Fruit fly (Drosophila melanogaster) whole organism, embryonic: Measurements from ENCODE around the gene sordd2.

Source experiments
- Aef1 ChIP-seq: fragments of 200-800 bp; sonication (Bioruptor generic); IDR thresholded peaks from 3 replicates; pipeline ENCODE4 v1.3.6; 2022; ENCODE audit warnings: missing biosample characterization, missing genetic modification characterization
- B-H2 ChIP-seq: fragments of 200-800 bp; sonication (Bioruptor generic); optimal IDR thresholded peaks from 2 replicates; lab custom pipeline; 2018; ENCODE audit warnings: missing biosample characterization, mild to moderate bottlenecking, missing genetic modification characterization
- CG10209 ChIP-seq: fragments of 200-800 bp; sonication (Bioruptor generic); optimal IDR thresholded peaks from 3 replicates; lab custom pipeline; 2017; ENCODE audit warnings: missing biosample characterization, mild to moderate bottlenecking, missing genetic modification characterization, missing genetic modification reagents
- CG10267 ChIP-seq: fragments of 200-800 bp; sonication (Bioruptor generic); optimal IDR thresholded peaks from 2 replicates; lab custom pipeline; 2018; ENCODE audit warnings: missing biosample characterization, mild to moderate bottlenecking, missing genetic modification characterization, moderate library complexity
- CG10543 ChIP-seq: fragments of 200-800 bp; sonication (Bioruptor generic); optimal IDR thresholded peaks from 3 replicates; lab custom pipeline; 2017; ENCODE audit warnings: missing biosample characterization, mild to moderate bottlenecking, missing genetic modification characterization, moderate library complexity
- CG11723 ChIP-seq: fragments of 200-800 bp; sonication (Bioruptor generic); optimal IDR thresholded peaks from 2 replicates; lab custom pipeline; 2017; ENCODE audit warnings: missing biosample characterization, mild to moderate bottlenecking, missing genetic modification characterization
- CG12391 ChIP-seq: fragments of 200-800 bp; sonication (Bioruptor generic); optimal IDR thresholded peaks from 3 replicates; lab custom pipeline; 2018; ENCODE audit warnings: missing biosample characterization, mild to moderate bottlenecking, missing genetic modification characterization, moderate library complexity
- CG14014 ChIP-seq: fragments of 200-800 bp; sonication (Bioruptor generic); IDR thresholded peaks from 2 replicates; pipeline ENCODE4 v1.3.6; 2022; ENCODE audit warnings: missing biosample characterization, missing genetic modification characterization
- CG15073 ChIP-seq: fragments of 200-800 bp; sonication (Bioruptor generic); optimal IDR thresholded peaks from 2 replicates; lab custom pipeline; 2016; ENCODE audit warnings: missing biosample characterization, missing genetic modification characterization
- CG15269 ChIP-seq: fragments of 200-800 bp; sonication (Bioruptor generic); optimal IDR thresholded peaks from 2 replicates; lab custom pipeline; 2018; ENCODE audit warnings: missing biosample characterization, mild to moderate bottlenecking, missing genetic modification characterization, moderate library complexity
- CG15696 ChIP-seq: fragments of 200-800 bp; sonication (Bioruptor generic); optimal IDR thresholded peaks from 2 replicates; lab custom pipeline; 2019; ENCODE audit warnings: missing biosample characterization, mild to moderate bottlenecking, missing genetic modification characterization, moderate library complexity
- CG16813 ChIP-seq: fragments of 200-800 bp; sonication (Bioruptor generic); IDR thresholded peaks from 3 replicates; pipeline ENCODE4 v1.3.6; 2022; ENCODE audit warnings: missing biosample characterization, missing genetic modification characterization; ENCODE audit not compliant: partially characterized antibody
- CG17385 ChIP-seq: fragments of 200-800 bp; sonication (Bioruptor generic); optimal IDR thresholded peaks from 3 replicates; lab custom pipeline; 2018; ENCODE audit warnings: missing biosample characterization, mild to moderate bottlenecking, missing genetic modification characterization
- CG17912 ChIP-seq: fragments of 200-800 bp; sonication (Bioruptor generic); optimal IDR thresholded peaks from 2 replicates; lab custom pipeline; 2018; ENCODE audit warnings: missing biosample characterization, mild to moderate bottlenecking, missing genetic modification characterization
- CG18619 ChIP-seq: fragments of 200-800 bp; sonication (Bioruptor generic); optimal IDR thresholded peaks from 3 replicates; lab custom pipeline; 2017; ENCODE audit warnings: missing biosample characterization, mild to moderate bottlenecking, missing genetic modification characterization
- CG18764 ChIP-seq: fragments of 200-800 bp; sonication (Bioruptor generic); optimal IDR thresholded peaks from 3 replicates; lab custom pipeline; 2016; ENCODE audit warnings: missing biosample characterization, missing genetic modification characterization
- CG30020 ChIP-seq: fragments of 200-800 bp; optimal IDR thresholded peaks from 2 replicates; lab custom pipeline; 2019; ENCODE audit warnings: missing biosample characterization, mild to moderate bottlenecking, missing genetic modification characterization, moderate library complexity
- CG3995 ChIP-seq: fragments of 200-800 bp; sonication (Bioruptor generic); optimal IDR thresholded peaks from 3 replicates; lab custom pipeline; 2016; ENCODE audit warnings: missing biosample characterization, missing genetic modification characterization
- CG4404 ChIP-seq: fragments of 200-800 bp; sonication (Bioruptor generic); IDR thresholded peaks from 2 replicates; pipeline ENCODE4 v1.3.6; 2022; ENCODE audit warnings: missing biosample characterization, missing genetic modification characterization
- CG7271 ChIP-seq: fragments of 200-800 bp; sonication (Bioruptor generic); optimal IDR thresholded peaks from 2 replicates; lab custom pipeline; 2018; ENCODE audit warnings: missing biosample characterization, mild to moderate bottlenecking, missing genetic modification characterization, moderate library complexity
- CG7556 ChIP-seq: fragments of 200-800 bp; sonication (Bioruptor generic); optimal IDR thresholded peaks from 2 replicates; lab custom pipeline; 2017; ENCODE audit warnings: missing biosample characterization, mild to moderate bottlenecking, missing genetic modification characterization
- CG7839 ChIP-seq: fragments of 200-800 bp; sonication (Bioruptor generic); optimal IDR thresholded peaks from 3 replicates; lab custom pipeline; 2018; ENCODE audit warnings: missing biosample characterization, mild to moderate bottlenecking, missing genetic modification characterization, moderate library complexity
- CG8290 ChIP-seq, 3 experiments: fragments of 200-800 bp; sonication (Bioruptor generic); optimal IDR thresholded peaks; 2 replicates each; lab custom pipeline; 2016 to 2019; ENCODE audit warnings: missing biosample characterization in 3 of 3, missing genetic modification characterization in 3 of 3, mild to moderate bottlenecking in 2 of 3, moderate library complexity in 1 of 3
- Dip3 ChIP-seq: fragments of 200-800 bp; sonication (Bioruptor generic); optimal IDR thresholded peaks from 3 replicates; lab custom pipeline; 2016; ENCODE audit warnings: missing biosample characterization, missing genetic modification characterization
- Dref ChIP-seq: fragments of 200-800 bp; sonication (Bioruptor generic); IDR thresholded peaks from 2 replicates; pipeline ENCODE4 v1.3.6; 2022; ENCODE audit warnings: missing biosample characterization, missing genetic modification characterization
- ERR ChIP-seq: fragments of 200-800 bp; sonication (Bioruptor generic); optimal IDR thresholded peaks from 2 replicates; lab custom pipeline; 2016; ENCODE audit warnings: missing biosample characterization, missing genetic modification characterization
- GATAe ChIP-seq: fragments of 200-800 bp; sonication (Bioruptor generic); conservative IDR thresholded peaks from 2 replicates; pipeline ENCODE4 v1.3.6; 2022; ENCODE audit warnings: missing biosample characterization, missing genetic modification characterization
- HLH54F ChIP-seq: fragments of 200-800 bp; sonication (Bioruptor generic); optimal IDR thresholded peaks from 3 replicates; lab custom pipeline; 2016; ENCODE audit warnings: missing biosample characterization, missing genetic modification characterization
- Hey ChIP-seq: fragments of 200-800 bp; sonication (Bioruptor generic); optimal IDR thresholded peaks from 3 replicates; lab custom pipeline; 2018; ENCODE audit warnings: missing biosample characterization, mild to moderate bottlenecking, missing genetic modification characterization
- Hr78 ChIP-seq, 2 experiments: fragments of 200-800 bp in 1 of 2; fragments of >200 bp in 1 of 2; sonication (Bioruptor generic) in 1 of 2; optimal IDR thresholded peaks; 2 replicates each; lab custom pipeline; 2017 to 2019; ENCODE audit warnings: missing biosample characterization in 2 of 2, missing genetic modification characterization in 2 of 2, mild to moderate bottlenecking in 1 of 2, moderate library complexity in 1 of 2
- ab ChIP-seq: fragments of 200-800 bp; sonication (Bioruptor generic); optimal IDR thresholded peaks from 2 replicates; lab custom pipeline; 2016; ENCODE audit warnings: missing biosample characterization, missing genetic modification characterization
- caup ChIP-seq: fragments of 200-800 bp; sonication (Bioruptor generic); optimal IDR thresholded peaks from 3 replicates; lab custom pipeline; 2017; ENCODE audit warnings: missing biosample characterization, mild to moderate bottlenecking, missing genetic modification characterization, moderate library complexity; ENCODE audit not compliant: severe bottlenecking
- chn ChIP-seq: fragments of 200-800 bp; sonication (Bioruptor generic); optimal IDR thresholded peaks from 2 replicates; lab custom pipeline; 2016; ENCODE audit warnings: missing biosample characterization, missing genetic modification characterization
- da ChIP-seq: fragments of 200-800 bp; sonication (Bioruptor generic); optimal IDR thresholded peaks from 2 replicates; lab custom pipeline; 2016; ENCODE audit warnings: missing biosample characterization, missing genetic modification characterization
- eve ChIP-seq, 2 experiments: fragments of >200 bp; optimal IDR thresholded peaks; 2 replicates each; lab custom pipeline; 2017; ENCODE audit warnings: missing biosample characterization in 2 of 2, missing genetic modification characterization in 2 of 2
- grau ChIP-seq: fragments of 200-800 bp; optimal IDR thresholded peaks from 3 replicates; lab custom pipeline; 2019; ENCODE audit warnings: missing biosample characterization, mild to moderate bottlenecking, missing genetic modification characterization, moderate library complexity
- h ChIP-seq: fragments of >200 bp; optimal IDR thresholded peaks from 2 replicates; lab custom pipeline; 2017
- lola ChIP-seq, 3 experiments: fragments of >200 bp in 2 of 3; fragments of 200-800 bp in 1 of 3; sonication (Bioruptor generic) in 1 of 3; optimal IDR thresholded peaks; 2 replicates each; lab custom pipeline; 2017 to 2019; ENCODE audit warnings: missing biosample characterization in 3 of 3, missing genetic modification characterization in 3 of 3, mild to moderate bottlenecking in 1 of 3, moderate library complexity in 1 of 3
- mirr ChIP-seq: fragments of 200-800 bp; sonication (Bioruptor generic); optimal IDR thresholded peaks from 3 replicates; lab custom pipeline; 2018; ENCODE audit warnings: missing biosample characterization, mild to moderate bottlenecking, missing genetic modification characterization
- peb ChIP-seq: fragments of 200-800 bp; sonication (Bioruptor generic); IDR thresholded peaks from 2 replicates; pipeline ENCODE4 v1.3.6; 2022; ENCODE audit warnings: missing biosample characterization, missing genetic modification characterization
- pros ChIP-seq: fragments of 200-800 bp; sonication (Bioruptor generic); optimal IDR thresholded peaks from 3 replicates; lab custom pipeline; 2019; ENCODE audit warnings: missing biosample characterization, mild to moderate bottlenecking, missing genetic modification characterization, moderate library complexity
- pum ChIP-seq: fragments of 200-800 bp; sonication (Bioruptor generic); optimal IDR thresholded peaks from 2 replicates; lab custom pipeline; 2016; ENCODE audit warnings: missing biosample characterization, missing genetic modification characterization
- repo ChIP-seq: fragments of 200-800 bp; sonication (Bioruptor generic); optimal IDR thresholded peaks from 2 replicates; lab custom pipeline; 2016; ENCODE audit warnings: missing biosample characterization, missing genetic modification characterization
- sens ChIP-seq: fragments of 200-800 bp; sonication (Bioruptor generic); peaks from one replicate; lab custom pipeline; 2016; ENCODE audit warnings: missing biosample characterization, missing genetic modification characterization
- so ChIP-seq: fragments of 200-800 bp; sonication (Bioruptor generic); IDR thresholded peaks from 3 replicates; pipeline ENCODE4 v1.3.6; 2022; ENCODE audit warnings: missing biosample characterization, missing genetic modification characterization
- stc ChIP-seq: fragments of 200-800 bp; sonication (Bioruptor generic); IDR thresholded peaks from 2 replicates; pipeline ENCODE4 v1.3.6; 2022; ENCODE audit warnings: missing biosample characterization, missing genetic modification characterization

Gene sordd2

dm6 chrX:15812615-15812995 lies 13.6 kb upstream of the sordd2 start (continued):
- TF ChIP-seq caup (GFP tag; lab: Kevin White, UChicago) (no peak), sens (GFP tag; lab: Kevin White, UChicago) (peak; percentile 68), CG18764 (GFP tag; lab: Kevin White, UChicago) (no peak), eve (GFP tag; optimal IDR thresholded peaks at IDR 0.05; lab: Kevin White, UChicago) (peak in 1 of 2 experiments; percentile 14), CG18619 (GFP tag; lab: Kevin White, UChicago) (no peak), ERR (GFP tag; lab: Kevin White, UChicago) (no peak), CG3995 (GFP tag; lab: Kevin White, UChicago) (no peak), Aef1 (no peak), h (lab: Kevin White, UChicago) (no peak), CG7271 (tag; lab: Kevin White, UChicago) (no peak), CG7839 (tag; lab: Kevin White, UChicago) (no peak), Hr78 (GFP tag; optimal IDR thresholded peaks at IDR 0.05; lab: Kevin White, UChicago) (no peak), Dip3 (GFP tag; lab: Kevin White, UChicago) (no peak), CG12391 (no peak), CG30020 (tag; lab: Kevin White, UChicago) (no peak), lola (GFP tag; optimal IDR thresholded peaks at IDR 0.05; lab: Kevin White, UChicago) (peak in 1 of 3 experiments; percentile 22), CG16813 (GFP tag; lab: Robert Waterston, UW) (no peak), ab (GFP tag; lab: Kevin White, UChicago) (no peak)
- TF ChIP-seq, all 482 proteins: peak for 4

- TF ChIP-seq peb (GFP tag; lab: Robert Waterston, UW), result no peak
- no peak for TF ChIP-seq grau (tag; lab: Kevin White, UChicago)
- TF ChIP-seq CG17912 (GFP tag; lab: Kevin White, UChicago), result no peak
- peak; percentile 61 for TF ChIP-seq Aef1
- TF ChIP-seq CG15073 (GFP tag; lab: Kevin White, UChicago), result no peak
- no peak for TF ChIP-seq CG7556 (GFP tag; lab: Kevin White, UChicago)
- TF ChIP-seq pros (GFP tag; lab: Kevin White, UChicago), result peak; percentile 66
- no peak for TF ChIP-seq CG15269 (tag; lab: Kevin White, UChicago)
- TF ChIP-seq B-H2 (GFP tag; lab: Kevin White, UChicago), result peak; percentile 12
- no peak for TF ChIP-seq HLH54F
- TF ChIP-seq CG30020 (tag; lab: Kevin White, UChicago), result no peak
- TF ChIP-seq CG10267 (tag; lab: Kevin White, UChicago), result no peak
- peak; percentile 38; the same call in 2 of the 3 replicates for TF ChIP-seq so (GFP tag; lab: Robert Waterston, UW)
- peak; percentile 66 for TF ChIP-seq CG10543 (GFP tag; lab: Kevin White, UChicago)
- no peak for TF ChIP-seq CG8290 (GFP tag; optimal IDR thresholded peaks at IDR 0.05; lab: Kevin White, UChicago)
- TF ChIP-seq CG8290 (tag; optimal IDR thresholded peaks at IDR 0.05; lab: Kevin White, UChicago), result no peak
- TF ChIP-seq chn (GFP tag; lab: Kevin White, UChicago), result no peak
- peak; percentile 18; the same call in 1 of the 2 replicates for TF ChIP-seq CG14014 (GFP tag; lab: Robert Waterston, UW)
- no peak for TF ChIP-seq CG11723 (GFP tag; lab: Kevin White, UChicago)
- TF ChIP-seq Hey, result peak; percentile 8
- no peak for TF ChIP-seq pum (GFP tag; lab: Kevin White, UChicago)
- peak; percentile 44 for TF ChIP-seq mirr (GFP tag; lab: Kevin White, UChicago)
- TF ChIP-seq stc (GFP tag; lab: Robert Waterston, UW), result peak; percentile 26; the same call in 1 of the 2 replicates
- no peak; the same call in 1 of the 2 replicates for TF ChIP-seq Dref
- peak; percentile 70 for TF ChIP-seq CG17385 (GFP tag; lab: Kevin White, UChicago)
- no peak for TF ChIP-seq CG4404
- no peak for TF ChIP-seq CG18764 (GFP tag; lab: Kevin White, UChicago)
- TF ChIP-seq repo (GFP tag; lab: Kevin White, UChicago), result no peak
- TF ChIP-seq CG15696 (tag; lab: Kevin White, UChicago), result no peak
- no peak for TF ChIP-seq da
- TF ChIP-seq CG10209 (GFP tag; lab: Kevin White, UChicago), result no peak
- TF ChIP-seq GATAe (GFP tag; lab: Robert Waterston, UW), result no peak; the same call in 1 of the 2 replicates
Observed at dm6 chrX:15811666-15812614, 13.0 kb upstream of the sordd2 start.
